Worm (Caenorhabditis elegans) whole organism, L1 larva: Measurements from ENCODE around the gene ZK105.3.

Source experiments
- aly-2 ChIP-seq: fragments of 150-350 bp; optimal IDR thresholded peaks from 2 replicates; lab custom pipeline; 2014; ENCODE audit warnings: missing biosample characterization, missing genetic modification characterization
- ceh-90 ChIP-seq: sonication (generic microtip); optimal IDR thresholded peaks from 2 replicates; lab custom pipeline; 2016; ENCODE audit warnings: missing genetic modification characterization, missing compliant biosample characterization
- egl-13 ChIP-seq: sonication (generic microtip); optimal IDR thresholded peaks from 2 replicates; lab custom pipeline; 2016; ENCODE audit warnings: missing genotype, missing genetic modification reagents, missing genetic modification characterization, missing compliant biosample characterization
- lin-35 ChIP-seq, 2 experiments: fragments of 150-350 bp; optimal IDR thresholded peaks; 2 replicates each; lab custom pipeline; 2014; ENCODE audit warnings: missing biosample characterization in 2 of 2, missing genetic modification characterization in 2 of 2, missing genetic modification reagents in 2 of 2
- lsy-2 ChIP-seq, 2 experiments: fragments of 150-350 bp; optimal IDR thresholded peaks; 2 replicates each; lab custom pipeline; 2014; ENCODE audit warnings: missing biosample characterization in 2 of 2, missing genetic modification characterization in 2 of 2
- nhr-11 ChIP-seq: fragments of 150-350 bp; optimal IDR thresholded peaks from 2 replicates; lab custom pipeline; 2014; ENCODE audit warnings: missing biosample characterization, missing genetic modification characterization
- nhr-20 ChIP-seq: sonication (generic microtip); optimal IDR thresholded peaks from 2 replicates; lab custom pipeline; 2016; ENCODE audit warnings: mild to moderate bottlenecking, missing genetic modification characterization, missing compliant biosample characterization
- nhr-28 ChIP-seq: fragments of 150-350 bp; optimal IDR thresholded peaks from 2 replicates; lab custom pipeline; 2014; ENCODE audit warnings: missing biosample characterization, missing genetic modification characterization
- nhr-77 ChIP-seq: fragments of 150-350 bp; optimal IDR thresholded peaks from 2 replicates; lab custom pipeline; 2014; ENCODE audit warnings: missing biosample characterization, missing genetic modification characterization
- snpc-4 ChIP-seq: fragments of 150-350 bp; optimal IDR thresholded peaks from 2 replicates; lab custom pipeline; 2014; ENCODE audit warnings: missing biosample characterization, missing genetic modification characterization
- tbx-2 ChIP-seq: sonication (generic microtip); optimal IDR thresholded peaks from 2 replicates; lab custom pipeline; 2016; ENCODE audit warnings: missing genetic modification characterization, missing compliant biosample characterization
- ztf-4 ChIP-seq: fragments of 150-350 bp; optimal IDR thresholded peaks from 2 replicates; lab custom pipeline; 2014; ENCODE audit warnings: missing biosample characterization, missing genetic modification characterization

- no peak for TF ChIP-seq nhr-20
- TF ChIP-seq aly-2 (tag; lab: Kevin White, UChicago): no peak
- no peak for TF ChIP-seq tbx-2 (tag; lab: Kevin White, UChicago)
- no peak for TF ChIP-seq ceh-90 (tag; lab: Kevin White, UChicago)
- TF ChIP-seq nhr-28 (tag; lab: Kevin White, UChicago): no peak
- no peak for TF ChIP-seq snpc-4
- TF ChIP-seq nhr-77 (tag; lab: Kevin White, UChicago): no peak
- no peak for TF ChIP-seq nhr-11 (tag; lab: Kevin White, UChicago)
- TF ChIP-seq egl-13 (tag; lab: Kevin White, UChicago): no peak
- no peak for TF ChIP-seq lsy-2 (tag; optimal IDR thresholded peaks at IDR 0.05; lab: Kevin White, UChicago)
- TF ChIP-seq ztf-4 (tag; lab: Kevin White, UChicago): no peak
- no peak for TF ChIP-seq lin-35 (GFP tag; optimal IDR thresholded peaks at IDR 0.05; lab: Kevin White, UChicago)
Measured at ce11 chrV:7733240-7733765, 36.4 kb downstream of the ZK105.3 start.
